Fruit fly (Drosophila melanogaster) whole organism, embryonic: ENCODE data around the gene RASSF8.
A peak's percentile ranks its signal among the peaks of the same experiment; 100 is the strongest.

Source experiments
- Awh ChIP-seq: fragments of 200-800 bp; sonication (Bioruptor generic); IDR thresholded peaks from 2 replicates; pipeline ENCODE4, ENCODE4 v1.3.6; 2022; ENCODE audit warnings: missing biosample characterization, missing genetic modification characterization
- B-H2 ChIP-seq: fragments of 200-800 bp; sonication (Bioruptor generic); optimal IDR thresholded peaks from 2 replicates; lab custom pipeline; 2018; ENCODE audit warnings: missing biosample characterization, mild to moderate bottlenecking, missing genetic modification characterization
- CG10366 ChIP-seq: fragments of 200-800 bp; sonication (Bioruptor generic); IDR thresholded peaks from 2 replicates; pipeline ENCODE4 v1.3.6; 2022; ENCODE audit warnings: missing biosample characterization, missing genetic modification characterization
- CG10979 ChIP-seq: fragments of 200-800 bp; sonication (Bioruptor generic); optimal IDR thresholded peaks from 2 replicates; lab custom pipeline; 2018; ENCODE audit warnings: missing biosample characterization, mild to moderate bottlenecking, missing genetic modification characterization, moderate library complexity
- CG11456 ChIP-seq: fragments of 200-800 bp; sonication (Bioruptor generic); IDR thresholded peaks from 3 replicates; pipeline ENCODE4 v1.3.6; 2022; ENCODE audit warnings: missing biosample characterization, missing genetic modification characterization
- CG11560 ChIP-seq: fragments of 200-800 bp; sonication (Bioruptor generic); IDR thresholded peaks from 3 replicates; pipeline ENCODE4 v1.3.6; 2022; ENCODE audit warnings: missing biosample characterization, missing genetic modification characterization
- CG11695 ChIP-seq: fragments of 200-800 bp; sonication (Bioruptor generic); IDR thresholded peaks from 3 replicates; pipeline ENCODE4 v1.3.6; 2022; ENCODE audit warnings: missing biosample characterization, missing genetic modification characterization
- CG1233 ChIP-seq: fragments of 200-800 bp; sonication (Bioruptor generic); optimal IDR thresholded peaks from 4 replicates; lab custom pipeline; 2018; ENCODE audit warnings: missing biosample characterization, mild to moderate bottlenecking, missing genetic modification characterization
- CG13287 ChIP-seq: fragments of 200-800 bp; sonication (Bioruptor generic); IDR thresholded peaks from 2 replicates; pipeline ENCODE4 v1.3.6; 2022; ENCODE audit warnings: missing biosample characterization, missing genetic modification characterization; ENCODE audit not compliant: partially characterized antibody
- CG14710 ChIP-seq: fragments of 200-800 bp; sonication (Bioruptor generic); optimal IDR thresholded peaks from 3 replicates; lab custom pipeline; 2019; ENCODE audit warnings: missing biosample characterization, mild to moderate bottlenecking, missing genetic modification characterization, moderate library complexity
- CG18011 ChIP-seq: fragments of 200-800 bp; sonication (Bioruptor generic); optimal IDR thresholded peaks from 2 replicates; lab custom pipeline; 2017; ENCODE audit warnings: missing biosample characterization, missing genetic modification characterization, mild to moderate bottlenecking, moderate library complexity, missing genotype
- CG2712 ChIP-seq: fragments of 200-800 bp; optimal IDR thresholded peaks from 3 replicates; lab custom pipeline; 2019; ENCODE audit warnings: missing biosample characterization, mild to moderate bottlenecking, missing genetic modification characterization, moderate library complexity
- CG30431 ChIP-seq: fragments of 200-800 bp; sonication (Bioruptor generic); optimal IDR thresholded peaks from 2 replicates; lab custom pipeline; 2017; ENCODE audit warnings: missing biosample characterization, missing genetic modification characterization
- CG31441 ChIP-seq: fragments of 200-800 bp; sonication (Bioruptor generic); IDR thresholded peaks from 2 replicates; pipeline ENCODE4 v1.3.6; 2022; ENCODE audit warnings: missing biosample characterization, missing genetic modification characterization
- CG32767 ChIP-seq: fragments of 200-800 bp; sonication (Bioruptor generic); IDR thresholded peaks from 2 replicates; pipeline ENCODE4 v1.3.6; 2022; ENCODE audit warnings: missing biosample characterization, missing genetic modification characterization
- CG33213 ChIP-seq: fragments of 200-800 bp; sonication (Bioruptor generic); optimal IDR thresholded peaks from 3 replicates; lab custom pipeline; 2016; ENCODE audit warnings: missing biosample characterization, missing genetic modification characterization
- CG34224 ChIP-seq: fragments of 200-800 bp; sonication (Bioruptor generic); IDR thresholded peaks from 3 replicates; pipeline ENCODE4 v1.3.6; 2022; ENCODE audit warnings: missing biosample characterization, missing genetic modification characterization; ENCODE audit not compliant: partially characterized antibody
- CG42726 ChIP-seq: fragments of 200-800 bp; sonication (Bioruptor generic); IDR thresholded peaks from 2 replicates; pipeline ENCODE4 v1.3.6; 2022; ENCODE audit warnings: missing biosample characterization, missing genetic modification characterization; ENCODE audit not compliant: partially characterized antibody
- CG43689 ChIP-seq: fragments of 200-800 bp; sonication (Bioruptor generic); IDR thresholded peaks from 2 replicates; pipeline ENCODE4 v1.3.6; 2022; ENCODE audit warnings: missing biosample characterization, missing genetic modification characterization
- CG4707 ChIP-seq: fragments of 200-800 bp; sonication (Bioruptor generic); optimal IDR thresholded peaks from 2 replicates; lab custom pipeline; 2018; ENCODE audit warnings: missing biosample characterization, mild to moderate bottlenecking, missing genetic modification characterization, moderate library complexity
- CG5245 ChIP-seq: fragments of 200-800 bp; sonication (Bioruptor generic); optimal IDR thresholded peaks from 3 replicates; lab custom pipeline; 2016; ENCODE audit warnings: missing biosample characterization, missing genetic modification characterization
- CG6689 ChIP-seq: fragments of 200-800 bp; sonication (Bioruptor generic); IDR thresholded peaks from 2 replicates; pipeline ENCODE4 v1.3.6; 2022; ENCODE audit warnings: missing biosample characterization, missing genetic modification characterization
- CG7786 ChIP-seq: fragments of 200-800 bp; sonication (Bioruptor generic); optimal IDR thresholded peaks from 2 replicates; lab custom pipeline; 2016; ENCODE audit warnings: missing biosample characterization, missing genetic modification characterization
- CG7963 ChIP-seq: fragments of 200-800 bp; sonication (Bioruptor generic); IDR thresholded peaks from 3 replicates; pipeline ENCODE4 v1.3.6; 2022; ENCODE audit warnings: missing biosample characterization, missing genetic modification characterization; ENCODE audit not compliant: partially characterized antibody
- CG7987 ChIP-seq: fragments of 200-800 bp; sonication (Bioruptor generic); optimal IDR thresholded peaks from 2 replicates; lab custom pipeline; 2018; ENCODE audit warnings: missing biosample characterization, mild to moderate bottlenecking, missing genetic modification characterization, moderate library complexity
- CG9797 ChIP-seq: fragments of 200-800 bp; sonication (Bioruptor generic); optimal IDR thresholded peaks from 3 replicates; lab custom pipeline; 2018; ENCODE audit warnings: missing biosample characterization, mild to moderate bottlenecking, missing genetic modification characterization
- CTCF ChIP-seq: fragments of 200-800 bp; sonication (Bioruptor generic); optimal IDR thresholded peaks from 2 replicates; lab custom pipeline; 2017; ENCODE audit warnings: missing biosample characterization, mild to moderate bottlenecking, missing genetic modification characterization, moderate library complexity
- D ChIP-seq, 2 experiments: fragments of 200-800 bp in 1 of 2; fragments of >200 bp in 1 of 2; sonication (Bioruptor generic) in 1 of 2; optimal IDR thresholded peaks; 2 replicates in 1 of 2; 3 replicates in 1 of 2; lab custom pipeline; 2017; ENCODE audit warnings: mild to moderate bottlenecking in 1 of 2, missing biosample characterization in 1 of 2, missing genetic modification characterization in 1 of 2, missing genetic modification reagents in 1 of 2
- HLH3B ChIP-seq: fragments of 200-800 bp; sonication (Bioruptor generic); IDR thresholded peaks from 2 replicates; pipeline ENCODE4 v1.3.6; 2022; ENCODE audit warnings: missing biosample characterization, missing genetic modification characterization
- Hr78 ChIP-seq, 2 experiments: fragments of 200-800 bp in 1 of 2; fragments of >200 bp in 1 of 2; sonication (Bioruptor generic) in 1 of 2; optimal IDR thresholded peaks; 2 replicates each; lab custom pipeline; 2017 to 2019; ENCODE audit warnings: missing biosample characterization in 2 of 2, missing genetic modification characterization in 2 of 2, mild to moderate bottlenecking in 1 of 2, moderate library complexity in 1 of 2
- Kr ChIP-seq: fragments of 200-800 bp; sonication (Bioruptor generic); optimal IDR thresholded peaks from 2 replicates; lab custom pipeline; 2017; ENCODE audit warnings: missing biosample characterization, mild to moderate bottlenecking, missing genetic modification characterization
- MESR4 ChIP-seq: fragments of 200-800 bp; sonication (Bioruptor generic); optimal IDR thresholded peaks from 2 replicates; lab custom pipeline; 2018; ENCODE audit warnings: missing biosample characterization, mild to moderate bottlenecking, missing genetic modification characterization, moderate library complexity
- Rx ChIP-seq: fragments of 200-800 bp; sonication (Bioruptor generic); IDR thresholded peaks from 2 replicates; pipeline ENCODE4 v1.3.6; 2022; ENCODE audit warnings: missing biosample characterization, missing genetic modification characterization
- Sry-β ChIP-seq: fragments of 200-800 bp; sonication (Bioruptor generic); optimal IDR thresholded peaks from 2 replicates; lab custom pipeline; 2018; ENCODE audit warnings: missing biosample characterization, mild to moderate bottlenecking, missing genetic modification characterization, moderate library complexity
- abd-A ChIP-seq: fragments of 200-800 bp; sonication (Bioruptor generic); optimal IDR thresholded peaks from 3 replicates; lab custom pipeline; 2019; ENCODE audit warnings: missing biosample characterization, mild to moderate bottlenecking, missing genetic modification characterization, moderate library complexity
- crol ChIP-seq: fragments of 200-800 bp; sonication (Bioruptor generic); IDR thresholded peaks from 2 replicates; pipeline ENCODE4 v1.3.6; 2022; ENCODE audit warnings: missing biosample characterization, missing genetic modification characterization
- da ChIP-seq: fragments of 200-800 bp; sonication (Bioruptor generic); optimal IDR thresholded peaks from 2 replicates; lab custom pipeline; 2016; ENCODE audit warnings: missing biosample characterization, missing genetic modification characterization
- dimm ChIP-seq: fragments of 200-800 bp; sonication (Bioruptor generic); IDR thresholded peaks from 2 replicates; pipeline ENCODE4 v1.3.6; 2022; ENCODE audit warnings: missing biosample characterization, missing genetic modification characterization
- disco-r ChIP-seq: fragments of 200-800 bp; sonication (Bioruptor generic); optimal IDR thresholded peaks from 2 replicates; lab custom pipeline; 2016; ENCODE audit warnings: missing biosample characterization, missing genetic modification characterization
- dmrt99B ChIP-seq: fragments of 200-800 bp; sonication (Bioruptor generic); optimal IDR thresholded peaks from 2 replicates; lab custom pipeline; 2018; ENCODE audit warnings: missing biosample characterization, mild to moderate bottlenecking, missing genetic modification characterization, moderate library complexity
- eve ChIP-seq, 2 experiments: fragments of >200 bp; optimal IDR thresholded peaks; 2 replicates each; lab custom pipeline; 2017; ENCODE audit warnings: missing biosample characterization in 2 of 2, missing genetic modification characterization in 2 of 2
- fd64A ChIP-seq: fragments of 200-800 bp; sonication (Bioruptor generic); optimal IDR thresholded peaks from 3 replicates; lab custom pipeline; 2018; ENCODE audit warnings: missing biosample characterization, mild to moderate bottlenecking, missing genetic modification characterization
- grau ChIP-seq: fragments of 200-800 bp; optimal IDR thresholded peaks from 3 replicates; lab custom pipeline; 2019; ENCODE audit warnings: missing biosample characterization, mild to moderate bottlenecking, missing genetic modification characterization, moderate library complexity
- kah ChIP-seq: fragments of 200-800 bp; sonication (Bioruptor generic); optimal IDR thresholded peaks from 2 replicates; lab custom pipeline; 2018; ENCODE audit warnings: missing biosample characterization, mild to moderate bottlenecking, missing genetic modification characterization
- nerfin-1 ChIP-seq: fragments of 200-800 bp; sonication (Bioruptor generic); optimal IDR thresholded peaks from 3 replicates; lab custom pipeline; 2019; ENCODE audit warnings: missing biosample characterization, mild to moderate bottlenecking, missing genetic modification characterization, moderate library complexity
- org-1 ChIP-seq: fragments of 200-800 bp; sonication (Bioruptor generic); optimal IDR thresholded peaks from 2 replicates; lab custom pipeline; 2017; ENCODE audit warnings: missing biosample characterization, missing genetic modification characterization
- p53 ChIP-seq: fragments of 200-800 bp; sonication (Bioruptor generic); optimal IDR thresholded peaks from 2 replicates; lab custom pipeline; 2016; ENCODE audit warnings: missing biosample characterization, missing genetic modification characterization
- pzg ChIP-seq: fragments of 200-800 bp; sonication (Bioruptor generic); optimal IDR thresholded peaks from 3 replicates; lab custom pipeline; 2018; ENCODE audit warnings: missing biosample characterization, mild to moderate bottlenecking, missing genetic modification characterization, moderate library complexity
- repo ChIP-seq: fragments of 200-800 bp; sonication (Bioruptor generic); optimal IDR thresholded peaks from 2 replicates; lab custom pipeline; 2016; ENCODE audit warnings: missing biosample characterization, missing genetic modification characterization

Gene RASSF8

dm6 chr3R:25646882-25647518 lies 14.6 kb upstream of the RASSF8 start (continued):
- TF ChIP-seq CG4707 (GFP tag; lab: Kevin White, UChicago) (peak; percentile 62), kah (GFP tag; lab: Kevin White, UChicago) (peak; percentile 54), CG42726 (peak; percentile 51; the same call in 1 of the 2 replicates), CG7963 (GFP tag; lab: Robert Waterston, UW) (peak; percentile 63; the same call in 2 of the 3 replicates), CG11695 (GFP tag; lab: Robert Waterston, UW) (peak; percentile 86), CG10979 (tag; lab: Kevin White, UChicago) (peak; percentile 87), MESR4 (GFP tag; lab: Kevin White, UChicago) (peak; percentile 15), CG9797 (GFP tag; lab: Kevin White, UChicago) (peak; percentile 76), CG30431 (GFP tag; lab: Kevin White, UChicago) (peak; percentile 89), CG31441 (GFP tag; lab: Robert Waterston, UW) (peak; percentile 89), abd-A (tag; lab: Kevin White, UChicago) (peak; percentile 61), repo (GFP tag; lab: Kevin White, UChicago) (peak; percentile 90), HLH3B (GFP tag; lab: Robert Waterston, UW) (peak; percentile 85), CG34224 (GFP tag; lab: Robert Waterston, UW) (peak; percentile 86), fd64A (GFP tag; lab: Kevin White, UChicago) (peak; percentile 70), CG2712 (tag; lab: Kevin White, UChicago) (peak; percentile 92), org-1 (peak; percentile 90), D (optimal IDR thresholded peaks at IDR 0.05; lab: Kevin White, UChicago) (no peak), D (GFP tag; optimal IDR thresholded peaks at IDR 0.05; lab: Kevin White, UChicago) (peak; percentile 86), Awh (GFP tag; lab: Robert Waterston, UW) (peak; percentile 63; the same call in 1 of the 2 replicates), da (peak; percentile 91), CG33213 (peak; percentile 92), nerfin-1 (tag; lab: Kevin White, UChicago) (peak; percentile 89), eve (GFP tag; optimal IDR thresholded peaks at IDR 0.05; lab: Kevin White, UChicago) (peak in 1 of 2 experiments; percentile 85), CG5245 (peak; percentile 81), p53 (GFP tag; lab: Kevin White, UChicago) (peak; percentile 91), Kr (GFP tag; lab: Kevin White, UChicago) (peak; percentile 74), CG10366 (GFP tag; lab: Robert Waterston, UW) (peak; percentile 94), dimm (peak; percentile 77), CG18011 (GFP tag; lab: Kevin White, UChicago) (peak; percentile 86), Hr78 (GFP tag; optimal IDR thresholded peaks at IDR 0.05; lab: Kevin White, UChicago) (peak in 1 of 2 experiments; percentile 45), CG13287 (GFP tag; lab: Robert Waterston, UW) (peak; percentile 94), CG7786 (peak; percentile 97), crol (GFP tag; lab: Robert Waterston, UW) (peak; percentile 55), CG6689 (peak; percentile 92), CTCF (GFP tag; lab: Kevin White, UChicago) (peak; percentile 56), grau (peak; percentile 90), CG7987 (GFP tag; lab: Kevin White, UChicago) (peak; percentile 94), CG32767 (GFP tag; lab: Robert Waterston, UW) (peak; percentile 83), pzg (peak; percentile 91), CG11560 (tag; lab: Robert Waterston, UW) (peak; percentile 85), CG11456 (peak; percentile 91), disco-r (GFP tag; lab: Kevin White, UChicago) (peak; percentile 76), CG43689 (0 out of 2 replicates have a peak, but pooled peaks have one; percentile 40), Rx (GFP tag; lab: Robert Waterston, UW) (peak; percentile 78), Sry-β (peak; percentile 86), B-H2 (peak; percentile 90), dmrt99B (peak; percentile 85), CG1233 (peak; percentile 90), CG14710 (peak; percentile 96)
